Fruit fly (Drosophila melanogaster) whole organism, embryonic: ENCODE results near the gene CG8319.

Source experiments
- CG9817 ChIP-seq: fragments of 200-800 bp; sonication (Bioruptor generic); optimal IDR thresholded peaks from 2 replicates; lab custom pipeline; 2018; ENCODE audit warnings: missing biosample characterization, mild to moderate bottlenecking, missing genetic modification characterization, moderate library complexity
- al ChIP-seq: fragments of 200-800 bp; sonication (Bioruptor generic); IDR thresholded peaks from 2 replicates; pipeline ENCODE4 v1.3.6; 2022; ENCODE audit warnings: missing biosample characterization, missing genetic modification characterization
- phol ChIP-seq: fragments of 200-800 bp; sonication (Bioruptor generic); optimal IDR thresholded peaks from 3 replicates; lab custom pipeline; 2018; ENCODE audit warnings: missing biosample characterization, mild to moderate bottlenecking, missing genetic modification characterization, moderate library complexity
- pum ChIP-seq: fragments of 200-800 bp; sonication (Bioruptor generic); optimal IDR thresholded peaks from 2 replicates; lab custom pipeline; 2016; ENCODE audit warnings: missing biosample characterization, missing genetic modification characterization

- TF ChIP-seq CG9817 (tag; lab: Kevin White, UChicago) = no peak
- no peak for TF ChIP-seq al
- no peak for TF ChIP-seq pum
- TF ChIP-seq phol (tag; lab: Kevin White, UChicago) = no peak
Observed at dm6 chr3R:9637882-9638281, 10.8 kb downstream of the CG8319 start, which contains the start of gene Dh44.
